Fruit fly (Drosophila melanogaster) whole organism, embryonic: ENCODE results near the gene Kdm5.

Source experiments
- Bgb ChIP-seq: fragments of 200-800 bp; sonication (Bioruptor generic); IDR thresholded peaks from 2 replicates; pipeline ENCODE4 v1.3.6; 2022; ENCODE audit warnings: missing biosample characterization, missing genetic modification characterization; ENCODE audit not compliant: partially characterized antibody
- Bteb2 ChIP-seq: fragments of 200-800 bp; sonication (Bioruptor generic); optimal IDR thresholded peaks from 2 replicates; lab custom pipeline; 2016; ENCODE audit warnings: missing biosample characterization, missing genetic modification characterization
- CG11093 ChIP-seq: fragments of 200-800 bp; sonication (Bioruptor generic); IDR thresholded peaks from 3 replicates; pipeline ENCODE4 v1.3.6; 2022; ENCODE audit warnings: missing biosample characterization, missing genetic modification characterization
- CG12769 ChIP-seq: fragments of 200-800 bp; sonication (Bioruptor generic); optimal IDR thresholded peaks from 2 replicates; lab custom pipeline; 2019; ENCODE audit warnings: missing biosample characterization, mild to moderate bottlenecking, missing genetic modification characterization, moderate library complexity
- CG1603 ChIP-seq: fragments of 200-800 bp; sonication (Bioruptor generic); optimal IDR thresholded peaks from 2 replicates; lab custom pipeline; 2019; ENCODE audit warnings: missing biosample characterization, mild to moderate bottlenecking, missing genetic modification characterization, moderate library complexity
- CG17359 ChIP-seq: fragments of 200-800 bp; sonication (Bioruptor generic); optimal IDR thresholded peaks from 3 replicates; lab custom pipeline; 2018; ENCODE audit warnings: missing biosample characterization, mild to moderate bottlenecking, missing genetic modification characterization, moderate library complexity
- CG33213 ChIP-seq: fragments of 200-800 bp; sonication (Bioruptor generic); optimal IDR thresholded peaks from 3 replicates; lab custom pipeline; 2016; ENCODE audit warnings: missing biosample characterization, missing genetic modification characterization
- CG6689 ChIP-seq: fragments of 200-800 bp; sonication (Bioruptor generic); IDR thresholded peaks from 2 replicates; pipeline ENCODE4 v1.3.6; 2022; ENCODE audit warnings: missing biosample characterization, missing genetic modification characterization
- CG6791 ChIP-seq: fragments of 200-800 bp; sonication (Bioruptor generic); IDR thresholded peaks from 3 replicates; pipeline ENCODE4 v1.3.6; 2022; ENCODE audit warnings: missing biosample characterization, missing genetic modification characterization; ENCODE audit not compliant: partially characterized antibody
- CrebB ChIP-seq: fragments of 200-800 bp; sonication (Bioruptor generic); optimal IDR thresholded peaks from 3 replicates; lab custom pipeline; 2018; ENCODE audit warnings: missing biosample characterization, mild to moderate bottlenecking, missing genetic modification characterization
- Doc2 ChIP-seq: fragments of 200-800 bp; sonication (Bioruptor generic); IDR thresholded peaks from 2 replicates; pipeline ENCODE4 v1.3.6; 2022; ENCODE audit warnings: missing biosample characterization, missing genetic modification characterization
- E2f2 ChIP-seq: fragments of 200-800 bp; sonication (Bioruptor generic); IDR thresholded peaks from 2 replicates; pipeline ENCODE4 v1.3.6; 2022; ENCODE audit warnings: missing biosample characterization, missing genetic modification characterization
- Gsc ChIP-seq: fragments of 200-800 bp; sonication (Bioruptor generic); IDR thresholded peaks from 2 replicates; pipeline ENCODE4 v1.3.6; 2022; ENCODE audit warnings: missing biosample characterization, missing genetic modification characterization
- Hand ChIP-seq: fragments of 200-800 bp; sonication (Bioruptor generic); optimal IDR thresholded peaks from 2 replicates; lab custom pipeline; 2017; ENCODE audit warnings: mild to moderate bottlenecking, missing biosample characterization, missing genetic modification reagents, missing genetic modification characterization
- Hr39 ChIP-seq: fragments of >200 bp; optimal IDR thresholded peaks from 2 replicates; lab custom pipeline; 2017
- Hsf ChIP-seq: fragments of 200-800 bp; sonication (Bioruptor generic); optimal IDR thresholded peaks from 3 replicates; lab custom pipeline; 2016; ENCODE audit warnings: missing biosample characterization, missing genetic modification characterization
- Med ChIP-seq: fragments of 200-800 bp; sonication (Bioruptor generic); peaks from one replicate; lab custom pipeline; 2016; ENCODE audit warnings: missing biosample characterization, missing genetic modification characterization, mild to moderate bottlenecking, inconsistent platforms, moderate library complexity
- Rfx ChIP-seq: fragments of 200-800 bp; sonication (Bioruptor generic); IDR thresholded peaks from 2 replicates; pipeline ENCODE4 v1.3.6; 2022; ENCODE audit warnings: missing biosample characterization, missing genetic modification characterization
- Xbp1 ChIP-seq: fragments of 200-800 bp; sonication (Bioruptor generic); optimal IDR thresholded peaks from 3 replicates; lab custom pipeline; 2016; ENCODE audit warnings: missing biosample characterization, mild to moderate bottlenecking, missing genetic modification characterization
- bigmax ChIP-seq: fragments of 200-800 bp; sonication (Bioruptor generic); optimal IDR thresholded peaks from 2 replicates; lab custom pipeline; 2018; ENCODE audit warnings: missing biosample characterization, mild to moderate bottlenecking, missing genetic modification characterization
- dan ChIP-seq: fragments of 200-800 bp; sonication (Bioruptor generic); IDR thresholded peaks from 2 replicates; pipeline ENCODE4 v1.3.6; 2022; ENCODE audit warnings: missing biosample characterization, missing genetic modification characterization
- dimm ChIP-seq: fragments of 200-800 bp; sonication (Bioruptor generic); IDR thresholded peaks from 2 replicates; pipeline ENCODE4 v1.3.6; 2022; ENCODE audit warnings: missing biosample characterization, missing genetic modification characterization
- disco-r ChIP-seq: fragments of 200-800 bp; sonication (Bioruptor generic); optimal IDR thresholded peaks from 2 replicates; lab custom pipeline; 2016; ENCODE audit warnings: missing biosample characterization, missing genetic modification characterization
- dmrt99B ChIP-seq: fragments of 200-800 bp; sonication (Bioruptor generic); optimal IDR thresholded peaks from 2 replicates; lab custom pipeline; 2018; ENCODE audit warnings: missing biosample characterization, mild to moderate bottlenecking, missing genetic modification characterization, moderate library complexity
- dysf ChIP-seq: fragments of 200-800 bp; sonication (Bioruptor generic); IDR thresholded peaks from 3 replicates; pipeline ENCODE4 v1.3.6; 2022; ENCODE audit warnings: missing biosample characterization, missing genetic modification characterization
- eyg ChIP-seq: fragments of 200-800 bp; sonication (Bioruptor generic); optimal IDR thresholded peaks from 3 replicates; lab custom pipeline; 2016; ENCODE audit warnings: missing biosample characterization, missing genetic modification characterization
- h ChIP-seq: fragments of >200 bp; optimal IDR thresholded peaks from 2 replicates; lab custom pipeline; 2017
- jing ChIP-seq: fragments of 200-800 bp; sonication (Bioruptor generic); optimal IDR thresholded peaks from 2 replicates; lab custom pipeline; 2018; ENCODE audit warnings: missing biosample characterization, mild to moderate bottlenecking, missing genetic modification characterization
- kni ChIP-seq: fragments of 200-800 bp; sonication (Bioruptor generic); optimal IDR thresholded peaks from 3 replicates; lab custom pipeline; 2017; ENCODE audit warnings: mild to moderate bottlenecking, missing biosample characterization, missing genetic modification reagents, missing genetic modification characterization
- luna ChIP-seq: fragments of 200-800 bp; sonication (Bioruptor generic); optimal IDR thresholded peaks from 2 replicates; lab custom pipeline; 2016; ENCODE audit warnings: missing biosample characterization, missing genetic modification characterization
- repo ChIP-seq: fragments of 200-800 bp; sonication (Bioruptor generic); optimal IDR thresholded peaks from 2 replicates; lab custom pipeline; 2016; ENCODE audit warnings: missing biosample characterization, missing genetic modification characterization
- sens ChIP-seq: fragments of 200-800 bp; sonication (Bioruptor generic); peaks from one replicate; lab custom pipeline; 2016; ENCODE audit warnings: missing biosample characterization, missing genetic modification characterization
- sima ChIP-seq: fragments of 200-800 bp; sonication (Bioruptor generic); optimal IDR thresholded peaks from 2 replicates; lab custom pipeline; 2016; ENCODE audit warnings: missing biosample characterization, missing genetic modification characterization
- sisA ChIP-seq: fragments of 200-800 bp; sonication (Bioruptor generic); IDR thresholded peaks from 2 replicates; pipeline ENCODE4 v1.3.6; 2022; ENCODE audit warnings: missing biosample characterization, missing genetic modification characterization
- so ChIP-seq: fragments of 200-800 bp; sonication (Bioruptor generic); IDR thresholded peaks from 3 replicates; pipeline ENCODE4 v1.3.6; 2022; ENCODE audit warnings: missing biosample characterization, missing genetic modification characterization
- ssp ChIP-seq: fragments of 200-800 bp; sonication (Bioruptor generic); IDR thresholded peaks from 2 replicates; pipeline ENCODE4 v1.3.6; 2022; ENCODE audit warnings: missing biosample characterization, missing genetic modification characterization
- tin ChIP-seq: fragments of 200-800 bp; sonication (Bioruptor generic); optimal IDR thresholded peaks from 3 replicates; lab custom pipeline; 2016; ENCODE audit warnings: missing biosample characterization, missing genetic modification characterization

The Kdm5 gene

DNA sequence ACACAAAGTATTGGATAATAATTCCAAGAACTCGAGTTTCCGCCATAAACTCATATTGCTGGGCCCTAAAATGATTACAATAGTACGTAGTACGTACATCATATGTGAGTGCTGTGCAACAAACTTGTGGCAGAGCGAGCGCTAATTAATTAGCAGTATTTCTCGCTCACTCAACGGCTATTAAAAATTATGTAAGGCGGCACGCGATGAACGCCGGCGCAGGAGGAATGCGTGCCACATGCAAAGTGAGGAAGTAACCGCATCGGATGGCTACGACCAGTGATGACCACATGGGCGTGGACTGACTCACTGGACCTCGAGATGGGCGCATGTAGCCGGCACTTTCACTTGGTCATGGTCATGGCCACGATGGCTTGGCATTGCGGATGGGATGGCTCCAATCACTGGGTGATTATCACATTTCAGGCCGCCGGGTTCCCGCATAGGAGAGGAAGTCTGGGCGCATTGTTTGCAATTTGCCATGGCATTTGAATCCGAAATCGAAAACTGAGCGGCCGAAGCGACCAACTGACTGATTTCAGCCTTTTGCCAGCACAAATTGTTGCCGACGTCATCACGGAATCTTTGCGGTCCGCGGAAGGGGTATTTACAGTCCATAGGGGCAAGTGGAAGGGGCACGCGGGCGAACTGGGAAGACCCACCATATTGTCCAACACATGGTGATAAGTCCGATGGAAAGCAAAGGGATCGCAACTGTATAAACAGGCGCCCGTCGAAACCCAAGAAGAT lies 38.0 kb downstream of the Kdm5 start (continued):
- no peak for TF ChIP-seq sima (GFP tag; lab: Kevin White, UChicago)
- TF ChIP-seq bigmax (GFP tag; lab: Kevin White, UChicago), result no peak
- TF ChIP-seq kni (GFP tag; lab: Kevin White, UChicago), result no peak
- TF ChIP-seq h (lab: Kevin White, UChicago), result no peak
- no peak for TF ChIP-seq Doc2 (GFP tag; lab: Robert Waterston, UW)
- no peak for TF ChIP-seq disco-r (GFP tag; lab: Kevin White, UChicago)
- TF ChIP-seq luna (GFP tag; lab: Kevin White, UChicago), result no peak
- TF ChIP-seq eyg (GFP tag; lab: Kevin White, UChicago), result no peak
- TF ChIP-seq sisA (GFP tag; lab: Robert Waterston, UW), result 0 out of 2 replicates have a peak, but pooled peaks have one; percentile 7
- no peak for TF ChIP-seq repo (GFP tag; lab: Kevin White, UChicago)
- TF ChIP-seq E2f2, result no peak
- no peak for TF ChIP-seq CrebB
- no peak for TF ChIP-seq CG1603
- no peak for TF ChIP-seq Xbp1 (GFP tag; lab: Kevin White, UChicago)
- TF ChIP-seq Hand (GFP tag; lab: Kevin White, UChicago), result no peak
- no peak for TF ChIP-seq dimm (GFP tag; lab: Robert Waterston, UW)
- no peak for TF ChIP-seq CG17359 (tag; lab: Kevin White, UChicago)
- TF ChIP-seq so (GFP tag; lab: Robert Waterston, UW), result peak; percentile 56; the same call in 1 of the 3 replicates
- TF ChIP-seq dysf (GFP tag; lab: Robert Waterston, UW), result no peak
- no peak for TF ChIP-seq tin (GFP tag; lab: Kevin White, UChicago)
- no peak for TF ChIP-seq Bteb2 (GFP tag; lab: Kevin White, UChicago)
- TF ChIP-seq CG6791 (GFP tag; lab: Robert Waterston, UW), result no peak

- TF ChIP-seq sens (peak; percentile 32), Xbp1 (GFP tag; lab: Kevin White, UChicago) (no peak), CG6689 (GFP tag; lab: Robert Waterston, UW) (0 out of 2 replicates have a peak, but pooled peaks have one; percentile 9), CG12769 (tag; lab: Kevin White, UChicago) (no peak), jing (no peak), dmrt99B (tag; lab: Kevin White, UChicago) (no peak), Med (peak; percentile 61), CG33213 (no peak), CG11093 (GFP tag; lab: Robert Waterston, UW) (0 out of 3 replicates have a peak, but pooled peaks have one; percentile 53), ssp (GFP tag; lab: Robert Waterston, UW) (peak; percentile 15; the same call in 1 of the 2 replicates), Hsf (GFP tag; lab: Kevin White, UChicago) (no peak), dan (GFP tag; lab: Robert Waterston, UW) (no peak), Rfx (GFP tag; lab: Robert Waterston, UW) (no peak), Bgb (no peak), Gsc (0 out of 2 replicates have a peak, but pooled peaks have one; percentile 13), Hr39 (lab: Kevin White, UChicago) (peak; percentile 43)
These were observed 39.2 kb downstream of the Kdm5 start, which contains the start of gene Vm26Aa for dm6 chr2L:5959863-5960658. TSS of gene Vm26Aa (minus strand) at chr2L:5960340.
